Worm (Caenorhabditis elegans) whole organism, early embryonic: Measurements from ENCODE around the gene bra-1.

Source experiments
- B0310.2 ChIP-seq: sonication (generic microtip); optimal IDR thresholded peaks from 2 replicates; lab custom pipeline; 2016; ENCODE audit warnings: mild to moderate bottlenecking, missing genetic modification characterization, missing compliant biosample characterization
- F13C5.2 ChIP-seq: sonication (generic microtip); optimal IDR thresholded peaks from 2 replicates; lab custom pipeline; 2017; ENCODE audit warnings: mild to moderate bottlenecking, missing genetic modification characterization, inconsistent platforms, missing compliant biosample characterization
- aly-1 ChIP-seq: sonication (generic microtip); optimal IDR thresholded peaks from 2 replicates; lab custom pipeline; 2016; ENCODE audit warnings: missing genetic modification characterization, missing compliant biosample characterization
- ama-1 ChIP-seq: fragments of 150-350 bp; optimal IDR thresholded peaks from 2 replicates; lab custom pipeline; 2014
- ceh-13 ChIP-seq: fragments of 200-800 bp; sonication (Bioruptor generic); optimal IDR thresholded peaks from 2 replicates; lab custom pipeline; 2018; ENCODE audit warnings: mild to moderate bottlenecking, missing genetic modification characterization, missing compliant biosample characterization
- ceh-36 ChIP-seq: sonication (generic microtip); optimal IDR thresholded peaks from 2 replicates; lab custom pipeline; 2016; ENCODE audit warnings: missing genetic modification characterization, inconsistent platforms, missing compliant biosample characterization
- ets-7 ChIP-seq: sonication (generic microtip); optimal IDR thresholded peaks from 2 replicates; lab custom pipeline; 2016; ENCODE audit warnings: missing genotype, missing genetic modification characterization, missing compliant biosample characterization
- flt-1 ChIP-seq: fragments of 200-800 bp; sonication (Bioruptor generic); IDR thresholded peaks from 2 replicates; pipeline ENCODE4 v1.3.6; 2022; ENCODE audit warnings: missing genetic modification characterization, missing compliant biosample characterization
- hmbx-1 ChIP-seq: sonication (generic microtip); optimal IDR thresholded peaks from 2 replicates; lab custom pipeline; 2016; ENCODE audit warnings: mild to moderate bottlenecking, missing genetic modification characterization, missing compliant biosample characterization
- hmg-4 ChIP-seq: fragments of 200-800 bp; sonication (Bioruptor generic); optimal IDR thresholded peaks from 2 replicates; lab custom pipeline; 2018; ENCODE audit warnings: mild to moderate bottlenecking, missing genetic modification characterization, missing compliant biosample characterization
- hnd-1 ChIP-seq: sonication (generic microtip); optimal IDR thresholded peaks from 2 replicates; lab custom pipeline; 2016; ENCODE audit warnings: missing genetic modification characterization, missing compliant biosample characterization
- pes-1 ChIP-seq: fragments of 200-800 bp; sonication (Bioruptor generic); IDR thresholded peaks from 2 replicates; pipeline ENCODE4 v1.3.6; 2022; ENCODE audit warnings: missing genetic modification reagents, missing genetic modification characterization, missing compliant biosample characterization
- scrt-1 ChIP-seq: fragments of 200-800 bp; sonication (Bioruptor generic); IDR thresholded peaks from 2 replicates; pipeline ENCODE4 v1.3.6; 2022; ENCODE audit warnings: missing genetic modification characterization, missing compliant biosample characterization
- sea-1 ChIP-seq: fragments of 200-800 bp; sonication (Bioruptor generic); conservative IDR thresholded peaks from 2 replicates; pipeline ENCODE4 v1.3.6; 2022; ENCODE audit warnings: missing genetic modification characterization, missing compliant biosample characterization
- tbx-11 ChIP-seq: fragments of 200-800 bp; sonication (Bioruptor generic); IDR thresholded peaks from 2 replicates; pipeline ENCODE4 v1.3.6; 2022; ENCODE audit warnings: missing genetic modification characterization, missing compliant biosample characterization
- tbx-37 ChIP-seq: fragments of 200-800 bp; sonication (Bioruptor generic); conservative IDR thresholded peaks from 2 replicates; pipeline ENCODE4 v1.3.6; 2022; ENCODE audit warnings: missing genetic modification reagents, missing genetic modification characterization, missing compliant biosample characterization
- tra-4 ChIP-seq: sonication (generic microtip); optimal IDR thresholded peaks from 2 replicates; lab custom pipeline; 2017; ENCODE audit warnings: missing genetic modification characterization, missing compliant biosample characterization

The bra-1 gene

DNA sequence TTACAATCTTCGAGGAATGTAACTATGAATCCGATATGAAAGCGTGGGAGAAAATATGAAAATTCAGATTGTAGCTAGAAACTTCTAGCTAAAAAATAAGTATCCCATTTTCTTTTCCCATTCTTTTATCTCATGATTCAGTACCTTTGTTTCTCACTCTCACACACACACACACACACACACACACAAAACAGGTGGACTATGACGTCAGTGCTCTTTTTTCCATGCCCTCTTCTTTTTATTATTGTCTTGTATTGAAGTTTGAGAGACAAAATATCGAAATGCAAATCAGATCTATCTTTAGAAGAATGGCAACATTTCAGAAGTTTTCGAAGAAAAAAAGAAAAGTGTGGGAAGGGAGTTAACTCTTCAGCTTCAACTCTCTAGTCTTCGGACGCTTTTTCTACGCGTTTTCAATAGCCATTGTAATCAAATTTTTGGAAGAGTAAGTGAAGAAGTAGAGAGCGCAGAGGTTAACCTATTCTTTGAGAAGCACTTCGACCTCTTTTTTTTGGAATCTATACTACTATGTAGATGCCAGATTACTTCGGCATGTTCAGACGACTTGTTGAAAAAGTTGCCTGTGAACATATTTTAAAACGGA, 35.7 kb downstream of the bra-1 start:
- TF ChIP-seq flt-1 (GFP tag; lab: Robert Waterston, UW) (no peak), tbx-37 (GFP tag; lab: Robert Waterston, UW) (no peak), hnd-1 (tag; lab: Kevin White, UChicago) (no peak), ceh-36 (tag; lab: Kevin White, UChicago) (no peak), ceh-13 (no peak), F13C5.2 (no peak), hmbx-1 (tag; lab: Kevin White, UChicago) (no peak), scrt-1 (no peak), ama-1 (lab: Kevin White, UChicago) (no peak), sea-1 (no peak), pes-1 (GFP tag; lab: Robert Waterston, UW) (no peak), tra-4 (tag; lab: Kevin White, UChicago) (no peak), hmg-4 (no peak), aly-1 (tag; lab: Kevin White, UChicago) (no peak), tbx-11 (GFP tag; lab: Robert Waterston, UW) (no peak), ets-7 (tag; lab: Kevin White, UChicago) (no peak), B0310.2 (tag; lab: Kevin White, UChicago) (no peak)

DNA sequence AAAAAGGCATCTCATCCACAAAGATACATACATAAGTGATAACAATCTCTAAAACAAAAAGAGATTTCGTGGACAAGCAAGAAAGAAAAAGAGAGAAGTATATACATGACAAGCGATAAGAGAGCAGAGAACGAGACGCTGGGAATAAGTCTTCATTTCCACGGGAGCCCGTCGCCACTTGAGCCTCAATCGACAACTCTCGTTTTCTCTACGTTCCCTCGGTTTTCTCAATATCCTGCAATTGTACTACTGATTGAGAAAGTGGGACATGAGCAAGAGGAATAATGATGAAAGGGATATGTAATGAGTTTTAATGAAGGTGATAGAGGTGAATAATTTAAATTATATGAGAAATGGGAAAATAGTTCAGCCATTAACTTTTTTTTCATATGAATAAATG, 39.3 kb downstream of the bra-1 start:
- TF ChIP-seq tbx-37 (GFP tag; lab: Robert Waterston, UW) = no peak
- no peak for TF ChIP-seq flt-1 (GFP tag; lab: Robert Waterston, UW)
- TF ChIP-seq pes-1 (GFP tag; lab: Robert Waterston, UW) = no peak
- TF ChIP-seq ceh-36 (tag; lab: Kevin White, UChicago) = no peak
- no peak for TF ChIP-seq tbx-11 (GFP tag; lab: Robert Waterston, UW)
- no peak for TF ChIP-seq hmg-4
- no peak for TF ChIP-seq scrt-1
- no peak for TF ChIP-seq ama-1 (lab: Kevin White, UChicago)
- TF ChIP-seq ceh-13 = no peak
- TF ChIP-seq hnd-1 (tag; lab: Kevin White, UChicago) = no peak
- TF ChIP-seq sea-1 = no peak
- TF ChIP-seq hmbx-1 (tag; lab: Kevin White, UChicago) = no peak
- TF ChIP-seq ets-7 (tag; lab: Kevin White, UChicago) = no peak
- no peak for TF ChIP-seq aly-1 (tag; lab: Kevin White, UChicago)
- no peak for TF ChIP-seq tra-4 (tag; lab: Kevin White, UChicago)
- TF ChIP-seq B0310.2 (tag; lab: Kevin White, UChicago) = no peak
- TF ChIP-seq F13C5.2 = no peak

DNA sequence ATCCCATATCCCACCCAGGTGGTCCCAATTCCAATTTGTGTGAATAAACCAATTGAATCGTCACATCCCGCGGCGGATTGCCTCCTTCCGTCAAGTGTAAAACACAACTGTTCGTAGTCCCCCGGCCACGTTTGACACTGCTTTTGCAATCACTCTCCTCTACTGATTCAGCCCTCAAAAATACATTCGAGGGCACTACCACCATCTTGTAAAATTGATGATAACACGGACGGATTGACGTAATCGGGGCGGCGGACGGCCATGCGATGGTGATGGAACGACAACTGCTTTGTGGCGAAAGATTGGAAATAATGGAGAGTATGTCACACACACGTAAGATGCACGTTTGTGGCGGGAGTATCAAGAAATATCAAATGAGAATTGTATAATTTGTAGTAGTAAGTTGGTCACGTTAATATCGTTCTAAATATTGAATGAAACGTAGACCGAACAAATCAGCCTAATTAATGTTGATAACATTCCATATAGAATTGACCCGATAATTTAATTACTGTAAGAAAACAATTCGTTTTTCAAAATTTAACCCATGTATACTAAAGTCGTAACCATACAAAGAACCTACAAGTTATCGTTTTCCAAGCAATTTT, 40.2 kb downstream of the bra-1 start:
- TF ChIP-seq ama-1 (lab: Kevin White, UChicago) (no peak), pes-1 (GFP tag; lab: Robert Waterston, UW) (no peak), tra-4 (tag; lab: Kevin White, UChicago) (no peak), sea-1 (no peak)

DNA sequence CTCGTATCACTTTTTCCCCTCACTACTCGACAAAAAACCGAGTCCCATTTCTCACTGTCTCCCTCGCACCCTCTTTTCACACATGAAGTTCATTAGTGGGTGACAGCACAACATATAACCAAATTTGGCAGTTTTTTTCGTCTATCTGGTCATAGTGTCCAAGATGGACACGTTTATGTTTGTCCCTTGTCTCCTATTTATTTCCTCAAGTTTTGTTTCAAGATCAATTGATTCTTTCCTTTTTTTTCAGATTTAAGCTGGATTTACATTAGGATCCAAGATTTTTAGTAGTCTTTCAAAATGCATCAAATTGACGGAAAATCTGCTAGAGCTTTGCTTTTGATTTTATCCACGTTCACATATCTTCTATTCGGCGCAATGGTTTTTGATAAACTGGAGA, 41.3 kb downstream of the bra-1 start, which contains the start of gene twk-20:
Gene twk-20, plus strand, starts transcription at position 301 of the 400 bp plus-strand sequence.
- TF ChIP-seq tra-4 (tag; lab: Kevin White, UChicago) = no peak
- TF ChIP-seq aly-1 (tag; lab: Kevin White, UChicago) = no peak
- TF ChIP-seq sea-1 = no peak
- no peak for TF ChIP-seq ceh-36 (tag; lab: Kevin White, UChicago)
- no peak for TF ChIP-seq hmbx-1 (tag; lab: Kevin White, UChicago)
- no peak for TF ChIP-seq hmg-4
- TF ChIP-seq tbx-37 (GFP tag; lab: Robert Waterston, UW) = no peak
- TF ChIP-seq F13C5.2 = no peak
- no peak for TF ChIP-seq flt-1 (GFP tag; lab: Robert Waterston, UW)
- TF ChIP-seq ama-1 (lab: Kevin White, UChicago) = no peak
- TF ChIP-seq hnd-1 (tag; lab: Kevin White, UChicago) = no peak

DNA sequence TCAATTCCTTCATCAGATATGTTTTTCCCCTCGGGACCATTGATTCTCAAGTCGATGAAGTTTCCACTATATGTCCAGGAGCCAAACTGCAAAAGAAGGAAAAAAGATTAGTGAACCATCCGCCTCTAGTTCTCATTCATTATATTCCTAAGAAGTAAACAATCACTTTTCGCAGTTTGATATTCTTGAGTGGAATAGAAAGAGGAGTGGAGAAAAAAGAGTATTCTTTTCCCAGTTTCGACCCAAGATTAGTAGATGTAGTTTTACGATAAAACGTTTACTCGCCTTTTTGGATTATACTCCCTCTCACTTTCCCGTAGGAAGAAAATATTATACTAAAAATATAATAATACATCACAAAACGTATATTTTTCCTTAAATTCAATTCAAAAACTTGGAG, 46.6 kb downstream of the bra-1 start:
- TF ChIP-seq flt-1 (GFP tag; lab: Robert Waterston, UW) = no peak
- no peak for TF ChIP-seq ceh-36 (tag; lab: Kevin White, UChicago)
- no peak for TF ChIP-seq F13C5.2
- no peak for TF ChIP-seq ama-1 (lab: Kevin White, UChicago)
- TF ChIP-seq hmbx-1 (tag; lab: Kevin White, UChicago) = no peak
- TF ChIP-seq hnd-1 (tag; lab: Kevin White, UChicago) = no peak
- no peak for TF ChIP-seq ets-7 (tag; lab: Kevin White, UChicago)
- no peak for TF ChIP-seq tbx-37 (GFP tag; lab: Robert Waterston, UW)
- no peak for TF ChIP-seq B0310.2 (tag; lab: Kevin White, UChicago)
- TF ChIP-seq tbx-11 (GFP tag; lab: Robert Waterston, UW) = no peak
- no peak for TF ChIP-seq hmg-4
- TF ChIP-seq pes-1 (GFP tag; lab: Robert Waterston, UW) = no peak
- no peak for TF ChIP-seq sea-1
- TF ChIP-seq aly-1 (tag; lab: Kevin White, UChicago) = no peak

DNA sequence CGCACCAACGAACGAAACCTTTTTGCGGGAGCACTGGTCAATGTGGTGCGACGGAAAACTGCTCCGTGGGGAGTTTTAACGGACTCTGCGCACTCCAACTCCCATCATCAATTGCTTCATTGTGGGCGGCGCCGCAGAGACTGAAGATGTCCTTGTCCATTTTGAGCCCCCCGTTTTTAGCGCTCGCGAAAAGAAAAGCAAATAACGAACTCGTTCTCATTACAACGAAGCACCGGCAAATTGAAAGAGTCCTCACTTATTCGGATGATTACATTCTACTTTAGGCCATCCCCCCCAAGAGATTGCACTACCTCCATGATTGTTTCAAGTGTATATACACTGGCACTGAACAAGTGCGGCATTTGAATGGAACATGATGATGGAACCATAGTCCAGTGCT, 48.5 kb downstream of the bra-1 start, which contains the start of gene acr-9:
Gene acr-9, minus strand, starts transcription at position 101 of the 400 bp plus-strand sequence.
- TF ChIP-seq tbx-11 (GFP tag; lab: Robert Waterston, UW) = no peak
- TF ChIP-seq ets-7 (tag; lab: Kevin White, UChicago) = no peak
- TF ChIP-seq hnd-1 (tag; lab: Kevin White, UChicago) = no peak
- TF ChIP-seq sea-1 = no peak
- no peak for TF ChIP-seq F13C5.2
- no peak for TF ChIP-seq ama-1 (lab: Kevin White, UChicago)
- no peak for TF ChIP-seq flt-1 (GFP tag; lab: Robert Waterston, UW)
- TF ChIP-seq aly-1 (tag; lab: Kevin White, UChicago) = no peak
- no peak for TF ChIP-seq ceh-36 (tag; lab: Kevin White, UChicago)
- TF ChIP-seq tbx-37 (GFP tag; lab: Robert Waterston, UW) = no peak
- no peak for TF ChIP-seq pes-1 (GFP tag; lab: Robert Waterston, UW)
- TF ChIP-seq hmbx-1 (tag; lab: Kevin White, UChicago) = no peak
- TF ChIP-seq hmg-4 = no peak
- no peak for TF ChIP-seq ceh-13
- TF ChIP-seq B0310.2 (tag; lab: Kevin White, UChicago) = no peak
- no peak for TF ChIP-seq scrt-1
